Worm (Caenorhabditis elegans): ENCODE measurements around the gene wah-1.

DNA sequence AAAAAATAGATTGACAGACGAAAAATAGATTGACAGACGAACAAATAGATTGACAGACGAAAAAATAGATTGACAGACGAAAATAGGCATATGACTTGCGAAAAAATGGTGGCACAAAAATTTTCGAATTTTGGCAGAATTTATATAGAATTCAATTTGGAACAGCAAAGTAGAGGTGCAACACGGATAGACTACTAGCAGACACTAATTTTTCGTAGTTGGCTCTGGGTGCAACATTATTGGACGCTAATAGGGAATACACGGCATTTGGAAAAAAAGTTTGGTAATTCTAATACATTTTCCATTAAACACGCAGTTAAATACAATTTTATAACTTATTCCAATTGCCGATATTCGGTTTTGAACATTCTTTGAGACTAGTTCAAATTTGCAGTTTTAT lies 19.4 kb downstream of the wah-1 start:
- TF ChIP-seq W03F9.2 (tag; optimal IDR thresholded peaks at IDR 0.05): no peak
- TF ChIP-seq him-1 (tag; optimal IDR thresholded peaks at IDR 0.05): no peak
